Fruit fly (Drosophila melanogaster): Measurements from ENCODE around the gene CG15147.
A peak's percentile ranks its signal among the peaks of the same experiment; 100 is the strongest.

Gene CG15147

dm6 chr2L:17589853-17590252, 36.3 kb downstream of the CG15147 start:
- no peak for TF ChIP-seq fd96Ca (GFP tag; IDR thresholded peaks at IDR 0.05)
- TF ChIP-seq Pif1A (GFP tag; optimal IDR thresholded peaks at IDR 0.05), result no peak
- no peak for TF ChIP-seq D1 (tag; optimal IDR thresholded peaks at IDR 0.05)
- TF ChIP-seq CG17806 (tag; optimal IDR thresholded peaks at IDR 0.05), result no peak
- TF ChIP-seq EcR (GFP tag; optimal IDR thresholded peaks at IDR 0.05), result no peak
- TF ChIP-seq CG9948 (tag; optimal IDR thresholded peaks at IDR 0.05), result no peak
- TF ChIP-seq CG15710 (tag; optimal IDR thresholded peaks at IDR 0.05), result no peak
- no peak for TF ChIP-seq CG8159 (tag; optimal IDR thresholded peaks at IDR 0.05)
- TF ChIP-seq CG8301 (tag; optimal IDR thresholded peaks at IDR 0.05), result no peak
- no peak for TF ChIP-seq CG13204 (GFP tag; optimal IDR thresholded peaks at IDR 0.05)
- no peak for TF ChIP-seq Pif1B (GFP tag; optimal IDR thresholded peaks at IDR 0.05)
- no peak for TF ChIP-seq CG10348 (GFP tag; IDR thresholded peaks at IDR 0.05)
- TF ChIP-seq Ets98B (GFP tag; IDR thresholded peaks at IDR 0.05), result no peak
- no peak for TF ChIP-seq Snoo (tag; optimal IDR thresholded peaks at IDR 0.05)
- no peak for TF ChIP-seq CG14655 (GFP tag; optimal IDR thresholded peaks at IDR 0.05)

- TF ChIP-seq CG9948 (tag; optimal IDR thresholded peaks at IDR 0.05), result no peak
- TF ChIP-seq CG13204 (GFP tag; optimal IDR thresholded peaks at IDR 0.05), result no peak
- TF ChIP-seq CG17806 (tag; optimal IDR thresholded peaks at IDR 0.05), result no peak
- TF ChIP-seq gl (tag; optimal IDR thresholded peaks at IDR 0.05), result no peak
- TF ChIP-seq CG32121 (GFP tag; IDR thresholded peaks at IDR 0.05), result no peak
- no peak for TF ChIP-seq CG12605 (GFP tag; IDR thresholded peaks at IDR 0.05)
- TF ChIP-seq Pif1B (GFP tag; optimal IDR thresholded peaks at IDR 0.05), result no peak
- no peak for TF ChIP-seq CG34367 (tag; optimal IDR thresholded peaks at IDR 0.05)
- TF ChIP-seq CG8301 (tag; optimal IDR thresholded peaks at IDR 0.05), result no peak
- no peak for TF ChIP-seq CG8159 (tag; optimal IDR thresholded peaks at IDR 0.05)
- TF ChIP-seq fd96Ca (GFP tag; IDR thresholded peaks at IDR 0.05), result no peak
- TF ChIP-seq rn (GFP tag; IDR thresholded peaks at IDR 0.05), result no peak
- TF ChIP-seq EcR (GFP tag; optimal IDR thresholded peaks at IDR 0.05), result no peak
- TF ChIP-seq CG14655 (GFP tag; optimal IDR thresholded peaks at IDR 0.05), result no peak
- TF ChIP-seq Ets98B (GFP tag; IDR thresholded peaks at IDR 0.05), result no peak
- TF ChIP-seq CG4496 (GFP tag; IDR thresholded peaks at IDR 0.05), result no peak
- no peak for TF ChIP-seq Snoo (tag; optimal IDR thresholded peaks at IDR 0.05)
- TF ChIP-seq CG15710 (tag; optimal IDR thresholded peaks at IDR 0.05), result no peak
- TF ChIP-seq CG10348 (GFP tag; IDR thresholded peaks at IDR 0.05), result no peak
- no peak for TF ChIP-seq D1 (tag; optimal IDR thresholded peaks at IDR 0.05)
Observed at dm6 chr2L:17589115-17589514, 37.1 kb downstream of the CG15147 start, which contains the start of gene Oli. Oli (plus strand) TSS chr2L:17589184.

dm6 chr2L:17588173-17589082, 37.8 kb downstream of the CG15147 start:
- TF ChIP-seq gl (tag; optimal IDR thresholded peaks at IDR 0.05), result no peak
- no peak for TF ChIP-seq CG9948 (tag; optimal IDR thresholded peaks at IDR 0.05)
- peak; percentile 64 for TF ChIP-seq CG8159 (tag; optimal IDR thresholded peaks at IDR 0.05)
- no peak for TF ChIP-seq rn (GFP tag; IDR thresholded peaks at IDR 0.05)
- TF ChIP-seq CG15710 (tag; optimal IDR thresholded peaks at IDR 0.05), result peak; percentile 30

dm6 chr2L:17586750-17587149, 39.4 kb downstream of the CG15147 start:
- no peak for TF ChIP-seq CG12605 (GFP tag; IDR thresholded peaks at IDR 0.05)
- no peak for TF ChIP-seq rn (GFP tag; IDR thresholded peaks at IDR 0.05)
- TF ChIP-seq CG14655 (GFP tag; optimal IDR thresholded peaks at IDR 0.05), result no peak
- no peak for TF ChIP-seq Pif1A (GFP tag; optimal IDR thresholded peaks at IDR 0.05)
- TF ChIP-seq Pif1B (GFP tag; optimal IDR thresholded peaks at IDR 0.05), result no peak
- TF ChIP-seq CG8159 (tag; optimal IDR thresholded peaks at IDR 0.05), result no peak
- TF ChIP-seq CG4496 (GFP tag; IDR thresholded peaks at IDR 0.05), result no peak
- no peak for TF ChIP-seq CG9948 (tag; optimal IDR thresholded peaks at IDR 0.05)
- TF ChIP-seq Snoo (tag; optimal IDR thresholded peaks at IDR 0.05), result no peak
- TF ChIP-seq CG13204 (GFP tag; optimal IDR thresholded peaks at IDR 0.05), result no peak
- no peak for TF ChIP-seq CG17806 (tag; optimal IDR thresholded peaks at IDR 0.05)
- no peak for TF ChIP-seq fd96Ca (GFP tag; IDR thresholded peaks at IDR 0.05)
- no peak for TF ChIP-seq D1 (tag; optimal IDR thresholded peaks at IDR 0.05)
- TF ChIP-seq Ets98B (GFP tag; IDR thresholded peaks at IDR 0.05), result no peak
- no peak for TF ChIP-seq CG32121 (GFP tag; IDR thresholded peaks at IDR 0.05)
- no peak for TF ChIP-seq EcR (GFP tag; optimal IDR thresholded peaks at IDR 0.05)
- TF ChIP-seq CG8301 (tag; optimal IDR thresholded peaks at IDR 0.05), result no peak
- TF ChIP-seq gl (tag; optimal IDR thresholded peaks at IDR 0.05), result no peak
- no peak for TF ChIP-seq CG10348 (GFP tag; IDR thresholded peaks at IDR 0.05)

dm6 chr2L:17585000-17585399, 41.2 kb downstream of the CG15147 start:
- no peak for TF ChIP-seq Pif1A (GFP tag; optimal IDR thresholded peaks at IDR 0.05)

- TF ChIP-seq CG34367 (tag; optimal IDR thresholded peaks at IDR 0.05) (no peak), Ets98B (GFP tag; IDR thresholded peaks at IDR 0.05) (no peak), CG4496 (GFP tag; IDR thresholded peaks at IDR 0.05) (no peak), CG9948 (tag; optimal IDR thresholded peaks at IDR 0.05) (no peak), EcR (GFP tag; optimal IDR thresholded peaks at IDR 0.05) (no peak), rn (GFP tag; IDR thresholded peaks at IDR 0.05) (no peak), Snoo (tag; optimal IDR thresholded peaks at IDR 0.05) (no peak)
Observed at dm6 chr2L:17582994-17583393, 43.2 kb downstream of the CG15147 start.
